Worm (Caenorhabditis elegans): ENCODE results near the gene F23A7.1.

The F23A7.1 gene

ce11 chrX:16261993-16262392, 44.8 kb downstream of the F23A7.1 start, which contains the start of gene sgk-1 (continued):
- no peak for TF ChIP-seq nhr-19 (GFP tag; conservative IDR thresholded peaks at IDR 0.05)

ce11 chrX:16263287-16263686, 46.1 kb downstream of the F23A7.1 start:
- TF ChIP-seq lin-35 (GFP tag; optimal IDR thresholded peaks at IDR 0.05) (peak in 1 of 2 experiments; percentile 10), mep-1 (tag; optimal IDR thresholded peaks at IDR 0.05) (peak; percentile 61), nhr-19 (GFP tag; conservative IDR thresholded peaks at IDR 0.05) (0 out of 2 replicates have a peak, but pooled peaks have one; percentile 15), elt-3 (tag; optimal IDR thresholded peaks at IDR 0.05) (peak in 4 of 6 experiments; percentile 25 to 80 (median 64)), snu-23 (GFP tag; optimal IDR thresholded peaks at IDR 0.05) (peak; percentile 45), swsn-7 (tag; optimal IDR thresholded peaks at IDR 0.05) (no peak), nhr-90 (tag; optimal IDR thresholded peaks at IDR 0.05; ENCODE audit: poor library complexity) (peak; percentile 53), unc-130 (tag; optimal IDR thresholded peaks at IDR 0.05) (peak; percentile 6), nhr-20 (tag; optimal IDR thresholded peaks at IDR 0.05) (peak; percentile 27), nhr-71 (tag; optimal IDR thresholded peaks at IDR 0.05) (peak; percentile 36), lsy-2 (tag; optimal IDR thresholded peaks at IDR 0.05) (peak in 1 of 2 experiments; percentile 6), blmp-1 (tag; optimal IDR thresholded peaks at IDR 0.05) (peak; percentile 80), grh-1 (GFP tag; IDR thresholded peaks at IDR 0.05) (no peak), nhr-76 (tag; optimal IDR thresholded peaks at IDR 0.05) (no peak), lin-14 (GFP tag; optimal IDR thresholded peaks at IDR 0.05) (peak; percentile 80), nhr-85 (tag) (peak; percentile 89), C16A3.4 (tag; optimal IDR thresholded peaks at IDR 0.05) (no peak)

ce11 chrX:16265636-16266384, 48.6 kb downstream of the F23A7.1 start, which contains the start of gene mua-6:
mua-6 (minus strand) TSS chrX:16265686.
- no peak for TF ChIP-seq lsy-2 (tag; optimal IDR thresholded peaks at IDR 0.05)
- TF ChIP-seq ztf-4 (tag; optimal IDR thresholded peaks at IDR 0.05), result no peak
- no peak for TF ChIP-seq lin-13 (GFP tag; optimal IDR thresholded peaks at IDR 0.05)
- peak; percentile 18 for TF ChIP-seq nhr-90 (tag; optimal IDR thresholded peaks at IDR 0.05; ENCODE audit: poor library complexity)
- peak; percentile 48 for TF ChIP-seq efl-3 (GFP tag; optimal IDR thresholded peaks at IDR 0.05)
- peak in 2 of 6 experiments; percentile 14 to 51 for TF ChIP-seq elt-3 (tag; optimal IDR thresholded peaks at IDR 0.05)
- TF ChIP-seq nhr-85 (tag), result peak; percentile 94
- TF ChIP-seq isw-1 (GFP tag; IDR thresholded peaks at IDR 0.05), result no peak
- no peak for TF ChIP-seq efl-1 (optimal IDR thresholded peaks at IDR 0.05)
- no peak for TF ChIP-seq efl-1 (GFP tag; optimal IDR thresholded peaks at IDR 0.05 in 1 of 2)
- TF ChIP-seq snu-23 (GFP tag; optimal IDR thresholded peaks at IDR 0.05), result peak; percentile 40
- TF ChIP-seq lin-14 (GFP tag; optimal IDR thresholded peaks at IDR 0.05), result peak; percentile 68
- TF ChIP-seq nhr-71 (tag; optimal IDR thresholded peaks at IDR 0.05), result peak; percentile 18
- TF ChIP-seq swsn-7 (tag; optimal IDR thresholded peaks at IDR 0.05), result no peak
- no peak for TF ChIP-seq fkh-8 (tag; optimal IDR thresholded peaks at IDR 0.05)
- peak; percentile 66 for TF ChIP-seq blmp-1 (tag; optimal IDR thresholded peaks at IDR 0.05)
- TF ChIP-seq jun-1 (tag; optimal IDR thresholded peaks at IDR 0.05), result no peak
- peak; percentile 12 for TF ChIP-seq lin-39 (tag; optimal IDR thresholded peaks at IDR 0.05)
- 0 out of 2 replicates have a peak, but pooled peaks have one; percentile 22 for TF ChIP-seq grh-1 (GFP tag; IDR thresholded peaks at IDR 0.05)
